Fruit fly (Drosophila melanogaster) whole organism, pupa: ENCODE data around the gene JIL-1.
A peak's percentile ranks its signal among the peaks of the same experiment; 100 is the strongest.

Source experiments
- CG13204 ChIP-seq: fragments of 200-800 bp; sonication (Bioruptor generic); optimal IDR thresholded peaks from 2 replicates; lab custom pipeline; 2018; ENCODE audit warnings: missing biosample characterization, mild to moderate bottlenecking, missing genetic modification characterization, moderate library complexity
- CG34367 ChIP-seq: fragments of 200-800 bp; sonication (Bioruptor generic); optimal IDR thresholded peaks from 2 replicates; lab custom pipeline; 2018; ENCODE audit warnings: missing biosample characterization, mild to moderate bottlenecking, missing genetic modification characterization
- CG8301 ChIP-seq: fragments of 200-800 bp; sonication (Bioruptor generic); optimal IDR thresholded peaks from 2 replicates; lab custom pipeline; 2018; ENCODE audit warnings: missing biosample characterization, mild to moderate bottlenecking, missing genetic modification characterization
- EcR ChIP-seq: fragments of 200-800 bp; sonication (Bioruptor generic); optimal IDR thresholded peaks from 3 replicates; lab custom pipeline; 2019; ENCODE audit warnings: missing biosample characterization, missing genetic modification characterization, mild to moderate bottlenecking, moderate library complexity, missing genetic modification reagents

DNA sequence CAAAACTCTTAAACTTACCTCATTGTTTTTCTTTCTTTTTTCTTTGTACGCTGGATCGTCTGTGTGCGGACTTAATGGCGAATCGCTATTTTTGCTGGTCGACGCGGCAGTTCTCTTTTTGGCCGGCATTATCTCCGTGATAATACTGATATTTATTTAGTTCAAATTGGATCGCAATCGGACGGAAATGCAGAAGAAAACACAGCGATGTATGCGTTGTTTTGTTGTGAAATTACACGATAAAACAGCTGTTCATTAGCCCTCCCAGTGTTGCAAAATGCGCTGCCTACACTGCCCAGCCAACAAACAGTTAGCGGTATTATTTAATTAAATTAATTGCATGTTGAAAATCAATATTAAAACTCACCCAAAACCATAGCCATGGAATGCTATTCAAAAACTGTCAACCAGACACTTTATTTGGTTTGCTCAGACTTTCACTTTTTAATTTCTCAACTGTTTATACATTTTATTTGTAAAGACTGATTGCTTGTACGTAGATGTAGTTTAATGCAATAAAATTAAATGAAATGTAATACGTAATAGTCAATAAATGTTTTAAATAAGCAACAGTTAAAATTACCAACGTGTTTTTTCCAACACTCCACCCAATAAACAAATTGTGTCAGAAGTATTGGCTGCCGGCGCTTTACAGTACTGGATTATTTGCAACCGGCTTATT lies 5.1 kb upstream of the JIL-1 start, which contains the start of the genes Irbp18 and APP-BP1:
- no peak for TF ChIP-seq EcR (GFP tag; lab: Kevin White, UChicago)
- TF ChIP-seq CG34367 (tag; lab: Kevin White, UChicago): peak; percentile 91
- no peak for TF ChIP-seq CG13204 (GFP tag; lab: Kevin White, UChicago)
- TF ChIP-seq CG8301: peak; percentile 93
